Worm (Caenorhabditis elegans): ENCODE measurements around the gene C43F9.7.
A peak's percentile ranks its signal among the peaks of the same experiment; 100 is the strongest.

Gene C43F9.7

DNA sequence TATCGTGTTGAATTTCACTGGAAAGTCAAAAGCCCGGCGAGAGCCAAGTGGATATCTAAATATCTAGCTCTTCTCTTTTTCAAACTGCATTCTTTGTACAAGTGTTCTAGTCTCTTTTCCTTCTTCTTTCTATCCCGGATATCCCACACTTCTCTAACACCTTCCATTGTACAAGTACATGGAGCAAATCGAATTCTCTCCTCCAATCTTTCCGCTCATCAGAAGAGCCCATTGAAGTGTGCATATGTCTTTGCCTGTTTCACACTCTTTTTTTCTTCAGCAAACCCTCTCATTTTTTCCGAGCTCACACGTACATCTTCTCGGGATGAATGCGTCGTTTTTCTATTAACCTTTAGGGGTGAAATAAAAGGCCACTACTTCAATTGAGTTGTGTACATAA lies 20.0 kb downstream of the C43F9.7 start:
- no peak for TF ChIP-seq aly-2 (tag; optimal IDR thresholded peaks at IDR 0.05)
- TF ChIP-seq blmp-1 (tag; optimal IDR thresholded peaks at IDR 0.05; ENCODE audit: insufficient read depth): no peak
- no peak for TF ChIP-seq Y55F3AM.14 (GFP tag; optimal IDR thresholded peaks at IDR 0.05)
- no peak for TF ChIP-seq peb-1 (tag; optimal IDR thresholded peaks at IDR 0.05)
- TF ChIP-seq ceh-16 (tag; optimal IDR thresholded peaks at IDR 0.05): no peak

DNA sequence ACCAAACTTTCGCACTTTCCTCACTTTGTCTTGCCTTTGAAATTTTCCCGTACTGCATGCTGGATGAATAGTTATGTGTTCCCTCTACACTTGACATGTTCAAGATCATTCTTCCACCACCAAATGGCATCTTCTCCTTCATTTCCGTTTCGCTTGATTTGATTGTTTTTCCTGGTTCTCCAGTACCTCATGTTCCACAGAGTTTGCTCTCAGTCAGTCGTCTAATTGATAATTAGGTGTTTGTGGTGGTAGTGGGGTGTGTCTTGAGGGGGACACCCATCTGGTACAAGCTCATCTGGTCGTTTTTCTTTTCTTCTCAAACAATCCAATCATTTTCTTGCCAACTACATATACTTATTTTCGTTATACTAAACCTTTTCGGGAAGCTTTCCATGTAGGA lies 22.4 kb downstream of the C43F9.7 start:
- TF ChIP-seq nhr-25 (tag; optimal IDR thresholded peaks at IDR 0.05) (no peak), sma-3 (GFP tag; optimal IDR thresholded peaks at IDR 0.05) (no peak), nhr-12 (tag; optimal IDR thresholded peaks at IDR 0.05) (no peak), nhr-10 (tag; optimal IDR thresholded peaks at IDR 0.05) (no peak), ama-1 (optimal IDR thresholded peaks at IDR 0.05) (no peak), unc-39 (tag; optimal IDR thresholded peaks at IDR 0.05) (no peak), ceh-16 (tag; optimal IDR thresholded peaks at IDR 0.05) (no peak)

DNA sequence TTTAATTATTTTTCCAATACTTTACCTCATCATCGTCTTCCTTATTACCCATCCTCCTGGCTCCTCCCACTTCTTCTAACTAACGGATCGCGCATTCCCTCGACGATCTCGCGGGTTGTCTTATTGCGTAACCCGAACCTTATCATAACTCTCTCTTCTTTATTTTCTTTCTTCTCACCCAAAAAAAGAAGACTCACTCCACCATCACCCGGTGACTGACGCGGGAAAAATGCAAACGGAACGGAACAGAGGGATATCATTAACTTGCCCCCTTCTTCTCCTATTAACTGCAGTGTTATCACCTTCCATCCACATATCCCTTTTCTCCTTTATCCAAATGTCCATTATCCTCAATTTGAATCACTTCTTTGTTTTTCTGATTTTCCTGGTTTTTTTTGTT lies 23.4 kb downstream of the C43F9.7 start:
- no peak for TF ChIP-seq sma-3 (GFP tag; optimal IDR thresholded peaks at IDR 0.05)
- TF ChIP-seq fos-1 (tag; optimal IDR thresholded peaks at IDR 0.05): peak; percentile 4

DNA sequence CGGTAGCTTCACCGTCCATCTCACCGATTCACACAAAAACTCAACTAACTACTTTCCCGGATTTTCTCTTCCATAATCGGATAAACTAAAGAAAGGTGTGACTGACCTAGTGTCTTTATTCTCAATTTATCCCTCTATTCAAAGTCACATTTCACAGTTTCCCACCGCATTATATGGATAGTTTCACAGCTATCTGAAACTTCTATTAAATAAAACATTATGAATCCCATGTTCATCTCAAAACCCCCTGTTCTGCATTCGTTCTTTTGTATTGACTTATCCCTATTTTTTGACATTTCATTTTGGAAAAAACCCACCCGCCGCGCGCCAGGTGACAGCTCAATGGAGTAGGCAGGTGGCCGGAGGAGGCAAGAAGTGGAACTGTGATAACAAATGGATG lies 25.6 kb downstream of the C43F9.7 start:
- TF ChIP-seq unc-39 (tag; optimal IDR thresholded peaks at IDR 0.05) (no peak), ceh-16 (tag; optimal IDR thresholded peaks at IDR 0.05) (no peak)

DNA sequence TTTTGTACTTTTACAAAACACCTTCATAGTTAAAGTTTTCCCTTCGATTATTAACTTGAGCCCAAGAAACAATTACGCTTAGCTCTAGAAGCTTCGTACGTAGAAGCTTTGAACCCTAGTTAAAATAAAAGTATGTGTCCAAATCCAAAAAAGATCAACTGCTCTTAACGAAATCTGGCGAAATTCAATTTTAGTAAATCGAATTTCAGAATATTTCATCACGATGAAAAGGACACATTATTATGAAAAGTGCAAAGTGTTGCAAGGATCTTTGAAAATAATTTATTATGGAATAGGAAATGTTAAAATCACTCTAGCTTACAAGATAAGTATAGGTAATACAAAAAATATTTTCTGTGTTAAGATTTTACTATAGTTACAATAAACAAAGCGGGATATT lies 28.2 kb downstream of the C43F9.7 start:
- TF ChIP-seq sma-3 (GFP tag; optimal IDR thresholded peaks at IDR 0.05): no peak
- no peak for TF ChIP-seq nhr-25 (tag; optimal IDR thresholded peaks at IDR 0.05)
- TF ChIP-seq ztf-4 (tag; optimal IDR thresholded peaks at IDR 0.05): no peak
- TF ChIP-seq blmp-1 (tag; optimal IDR thresholded peaks at IDR 0.05; ENCODE audit: insufficient read depth): no peak
- no peak for TF ChIP-seq lsy-2 (tag; optimal IDR thresholded peaks at IDR 0.05)
- TF ChIP-seq elt-1 (tag; optimal IDR thresholded peaks at IDR 0.05): no peak
- TF ChIP-seq ceh-16 (tag; optimal IDR thresholded peaks at IDR 0.05): no peak
- no peak for TF ChIP-seq ZK546.5 (tag; optimal IDR thresholded peaks at IDR 0.05)
- no peak for TF ChIP-seq alr-1 (tag; optimal IDR thresholded peaks at IDR 0.05)
- TF ChIP-seq snpc-4 (tag; optimal IDR thresholded peaks at IDR 0.05): no peak
- TF ChIP-seq R02D3.7 (tag; optimal IDR thresholded peaks at IDR 0.05): no peak
- TF ChIP-seq lin-11 (tag; optimal IDR thresholded peaks at IDR 0.05): no peak
- TF ChIP-seq nhr-23 (tag; optimal IDR thresholded peaks at IDR 0.05): no peak
- no peak for TF ChIP-seq unc-39 (tag; optimal IDR thresholded peaks at IDR 0.05)
- no peak for TF ChIP-seq sma-9 (GFP tag; optimal IDR thresholded peaks at IDR 0.05)
- no peak for TF ChIP-seq sma-9 (tag; optimal IDR thresholded peaks at IDR 0.05)
- TF ChIP-seq nhr-129 (tag; optimal IDR thresholded peaks at IDR 0.05): no peak
- no peak for TF ChIP-seq nhr-77 (tag; optimal IDR thresholded peaks at IDR 0.05)
- TF ChIP-seq peb-1 (tag; optimal IDR thresholded peaks at IDR 0.05): no peak

DNA sequence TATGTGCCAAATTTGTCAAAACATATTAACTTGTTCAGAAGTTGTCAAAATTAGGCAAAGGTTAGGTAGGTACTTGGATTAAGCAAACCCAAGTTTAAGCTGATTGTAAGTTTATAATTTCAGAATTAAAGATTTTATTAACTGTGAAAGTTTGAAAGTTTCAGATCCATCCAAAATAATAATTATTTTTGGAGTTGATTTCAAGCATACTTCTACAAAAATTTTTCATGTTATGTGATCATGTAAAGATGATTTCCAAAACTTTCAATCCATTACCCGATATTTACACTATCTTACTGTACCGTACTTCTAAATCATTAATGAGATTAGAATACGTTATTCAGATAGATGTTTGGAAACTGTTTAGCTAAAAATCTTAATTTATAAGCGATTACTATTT lies 28.9 kb downstream of the C43F9.7 start:
- no peak for TF ChIP-seq snpc-4 (tag; optimal IDR thresholded peaks at IDR 0.05)
- no peak for TF ChIP-seq mbf-1 (tag; optimal IDR thresholded peaks at IDR 0.05)
- TF ChIP-seq alr-1 (tag; optimal IDR thresholded peaks at IDR 0.05): no peak
- TF ChIP-seq crh-2 (tag; optimal IDR thresholded peaks at IDR 0.05): no peak
- TF ChIP-seq unc-39 (tag; optimal IDR thresholded peaks at IDR 0.05): no peak
- no peak for TF ChIP-seq egl-27 (tag; optimal IDR thresholded peaks at IDR 0.05)
- TF ChIP-seq ZK546.5 (tag; optimal IDR thresholded peaks at IDR 0.05): no peak
- TF ChIP-seq F13H6.1 (tag; optimal IDR thresholded peaks at IDR 0.05): no peak
- TF ChIP-seq nhr-11 (tag; optimal IDR thresholded peaks at IDR 0.05): no peak
- TF ChIP-seq lin-13 (GFP tag; optimal IDR thresholded peaks at IDR 0.05): no peak
- no peak for TF ChIP-seq lsy-2 (tag; optimal IDR thresholded peaks at IDR 0.05)
- TF ChIP-seq sem-4 (tag; optimal IDR thresholded peaks at IDR 0.05): no peak
- no peak for TF ChIP-seq ama-1 (optimal IDR thresholded peaks at IDR 0.05)
- no peak for TF ChIP-seq skn-1 (tag; optimal IDR thresholded peaks at IDR 0.05)
- no peak for TF ChIP-seq nhr-25 (tag; optimal IDR thresholded peaks at IDR 0.05)
- TF ChIP-seq zag-1 (tag; optimal IDR thresholded peaks at IDR 0.05): no peak
- TF ChIP-seq lin-39 (tag; optimal IDR thresholded peaks at IDR 0.05): no peak
- TF ChIP-seq nhr-21 (tag; optimal IDR thresholded peaks at IDR 0.05): no peak
- TF ChIP-seq ztf-11 (tag; optimal IDR thresholded peaks at IDR 0.05): no peak
